Fruit fly (Drosophila melanogaster) whole organism, embryonic: ENCODE measurements around the gene SCOT.

ENCODE experiments used
- CG10209 ChIP-seq: fragments of 200-800 bp; sonication (Bioruptor generic); optimal IDR thresholded peaks from 3 replicates; lab custom pipeline; 2017; ENCODE audit warnings: missing biosample characterization, mild to moderate bottlenecking, missing genetic modification characterization, missing genetic modification reagents
- CG12769 ChIP-seq: fragments of 200-800 bp; sonication (Bioruptor generic); optimal IDR thresholded peaks from 2 replicates; lab custom pipeline; 2019; ENCODE audit warnings: missing biosample characterization, mild to moderate bottlenecking, missing genetic modification characterization, moderate library complexity
- CG13775 ChIP-seq: fragments of 200-800 bp; sonication (Bioruptor generic); optimal IDR thresholded peaks from 3 replicates; lab custom pipeline; 2017; ENCODE audit warnings: missing biosample characterization, mild to moderate bottlenecking, missing genetic modification characterization
- CG14667 ChIP-seq: fragments of 200-800 bp; sonication (Bioruptor generic); IDR thresholded peaks from 2 replicates; pipeline ENCODE4 v1.3.6; 2022; ENCODE audit warnings: missing biosample characterization, missing genetic modification characterization
- CG14710 ChIP-seq: fragments of 200-800 bp; sonication (Bioruptor generic); optimal IDR thresholded peaks from 3 replicates; lab custom pipeline; 2019; ENCODE audit warnings: missing biosample characterization, mild to moderate bottlenecking, missing genetic modification characterization, moderate library complexity
- CG1603 ChIP-seq: fragments of 200-800 bp; sonication (Bioruptor generic); optimal IDR thresholded peaks from 2 replicates; lab custom pipeline; 2019; ENCODE audit warnings: missing biosample characterization, mild to moderate bottlenecking, missing genetic modification characterization, moderate library complexity
- CG18476 ChIP-seq: fragments of 200-800 bp; sonication (Bioruptor generic); optimal IDR thresholded peaks from 2 replicates; lab custom pipeline; 2016; ENCODE audit warnings: missing biosample characterization, mild to moderate bottlenecking, missing genetic modification characterization
- CG18764 ChIP-seq: fragments of 200-800 bp; sonication (Bioruptor generic); optimal IDR thresholded peaks from 3 replicates; lab custom pipeline; 2016; ENCODE audit warnings: missing biosample characterization, missing genetic modification characterization
- CG32532 ChIP-seq: fragments of 200-800 bp; sonication (Bioruptor generic); IDR thresholded peaks from 2 replicates; pipeline ENCODE4 v1.3.6; 2022; ENCODE audit warnings: missing biosample characterization, missing genetic modification characterization
- CG4404 ChIP-seq: fragments of 200-800 bp; sonication (Bioruptor generic); IDR thresholded peaks from 2 replicates; pipeline ENCODE4 v1.3.6; 2022; ENCODE audit warnings: missing biosample characterization, missing genetic modification characterization
- CG4707 ChIP-seq: fragments of 200-800 bp; sonication (Bioruptor generic); optimal IDR thresholded peaks from 2 replicates; lab custom pipeline; 2018; ENCODE audit warnings: missing biosample characterization, mild to moderate bottlenecking, missing genetic modification characterization, moderate library complexity
- CG5180 ChIP-seq: fragments of 200-800 bp; sonication (Bioruptor generic); optimal IDR thresholded peaks from 3 replicates; lab custom pipeline; 2017; ENCODE audit warnings: missing biosample characterization, missing genetic modification characterization, mild to moderate bottlenecking, moderate library complexity, missing genetic modification reagents
- CG8359 ChIP-seq: fragments of 200-800 bp; sonication (Bioruptor generic); optimal IDR thresholded peaks from 2 replicates; lab custom pipeline; 2017; ENCODE audit warnings: missing biosample characterization, mild to moderate bottlenecking, missing genetic modification characterization, borderline replicate concordance
- CG8944 ChIP-seq: fragments of 200-800 bp; sonication (Bioruptor generic); optimal IDR thresholded peaks from 3 replicates; lab custom pipeline; 2016; ENCODE audit warnings: missing biosample characterization, missing genetic modification characterization
- CrebB ChIP-seq: fragments of 200-800 bp; sonication (Bioruptor generic); optimal IDR thresholded peaks from 3 replicates; lab custom pipeline; 2018; ENCODE audit warnings: missing biosample characterization, mild to moderate bottlenecking, missing genetic modification characterization
- Dbx ChIP-seq: fragments of 200-800 bp; sonication (Bioruptor generic); IDR thresholded peaks from 3 replicates; pipeline ENCODE4 v1.3.6; 2022; ENCODE audit warnings: missing biosample characterization, missing genetic modification characterization
- Elba2 ChIP-seq: fragments of 200-800 bp; sonication (Bioruptor generic); optimal IDR thresholded peaks from 3 replicates; lab custom pipeline; 2016; ENCODE audit warnings: missing biosample characterization, missing genetic modification characterization
- Ets97D ChIP-seq: fragments of 200-800 bp; sonication (Bioruptor generic); optimal IDR thresholded peaks from 3 replicates; lab custom pipeline; 2016; ENCODE audit warnings: missing biosample characterization, missing genetic modification characterization
- Fer1 ChIP-seq: fragments of 200-800 bp; sonication (Bioruptor generic); optimal IDR thresholded peaks from 2 replicates; lab custom pipeline; 2017; ENCODE audit warnings: missing biosample characterization, mild to moderate bottlenecking, missing genetic modification characterization
- HLHmδ ChIP-seq: fragments of 200-800 bp; sonication (Bioruptor generic); optimal IDR thresholded peaks from 2 replicates; lab custom pipeline; 2018; ENCODE audit warnings: missing biosample characterization, mild to moderate bottlenecking, missing genetic modification characterization, moderate library complexity
- HmgZ ChIP-seq: fragments of 200-800 bp; sonication (Bioruptor generic); optimal IDR thresholded peaks from 2 replicates; lab custom pipeline; 2018; ENCODE audit warnings: missing biosample characterization, mild to moderate bottlenecking, missing genetic modification characterization
- Hr78 ChIP-seq, 2 experiments: fragments of 200-800 bp in 1 of 2; fragments of >200 bp in 1 of 2; sonication (Bioruptor generic) in 1 of 2; optimal IDR thresholded peaks; 2 replicates each; lab custom pipeline; 2017 to 2019; ENCODE audit warnings: missing biosample characterization in 2 of 2, missing genetic modification characterization in 2 of 2, mild to moderate bottlenecking in 1 of 2, moderate library complexity in 1 of 2
- Mes4 ChIP-seq: fragments of 200-800 bp; sonication (Bioruptor generic); optimal IDR thresholded peaks from 2 replicates; lab custom pipeline; 2016; ENCODE audit warnings: missing biosample characterization, missing genetic modification characterization
- NC2β ChIP-seq: fragments of 200-800 bp; sonication (Bioruptor generic); optimal IDR thresholded peaks from 2 replicates; lab custom pipeline; 2016; ENCODE audit warnings: missing biosample characterization, missing genetic modification characterization
- PHDP ChIP-seq: fragments of 200-800 bp; sonication (Bioruptor generic); optimal IDR thresholded peaks from 3 replicates; lab custom pipeline; 2018; ENCODE audit warnings: missing biosample characterization, mild to moderate bottlenecking, missing genetic modification characterization, moderate library complexity
- Ptx1 ChIP-seq: fragments of 200-800 bp; sonication (Bioruptor generic); IDR thresholded peaks from 2 replicates; pipeline ENCODE4 v1.3.6; 2022; ENCODE audit warnings: missing biosample characterization, missing genetic modification characterization
- Xrp1 ChIP-seq: fragments of 200-800 bp; sonication (Bioruptor generic); IDR thresholded peaks from 2 replicates; pipeline ENCODE4 v1.3.6; 2022; ENCODE audit warnings: missing biosample characterization, missing genetic modification characterization
- abd-A ChIP-seq: fragments of 200-800 bp; sonication (Bioruptor generic); optimal IDR thresholded peaks from 3 replicates; lab custom pipeline; 2019; ENCODE audit warnings: missing biosample characterization, mild to moderate bottlenecking, missing genetic modification characterization, moderate library complexity
- ap ChIP-seq: fragments of 200-800 bp; sonication (Bioruptor generic); IDR thresholded peaks from 2 replicates; pipeline ENCODE4 v1.3.6; 2022; ENCODE audit warnings: missing biosample characterization, missing genetic modification characterization
- ara ChIP-seq: fragments of 200-800 bp; sonication (Bioruptor generic); IDR thresholded peaks from 2 replicates; pipeline ENCODE4 v1.3.6; 2022; ENCODE audit warnings: missing biosample characterization, missing genetic modification characterization
- bigmax ChIP-seq: fragments of 200-800 bp; sonication (Bioruptor generic); optimal IDR thresholded peaks from 2 replicates; lab custom pipeline; 2018; ENCODE audit warnings: missing biosample characterization, mild to moderate bottlenecking, missing genetic modification characterization
- bowl ChIP-seq: fragments of 200-800 bp; sonication (Bioruptor generic); IDR thresholded peaks from 2 replicates; pipeline ENCODE4 v1.3.6; 2022; ENCODE audit warnings: missing biosample characterization, missing genetic modification characterization
- crol ChIP-seq: fragments of 200-800 bp; sonication (Bioruptor generic); IDR thresholded peaks from 2 replicates; pipeline ENCODE4 v1.3.6; 2022; ENCODE audit warnings: missing biosample characterization, missing genetic modification characterization
- dati ChIP-seq: fragments of 200-800 bp; sonication (Bioruptor generic); IDR thresholded peaks from 2 replicates; pipeline ENCODE4 v1.3.6; 2022; ENCODE audit warnings: missing biosample characterization, missing genetic modification characterization
- en ChIP-seq: fragments of 200-800 bp; sonication (Bioruptor generic); optimal IDR thresholded peaks from 2 replicates; lab custom pipeline; 2016; ENCODE audit warnings: missing biosample characterization, missing genetic modification characterization
- fd96Cb ChIP-seq: fragments of 200-800 bp; sonication (Bioruptor generic); optimal IDR thresholded peaks from 2 replicates; lab custom pipeline; 2018; ENCODE audit warnings: missing biosample characterization, mild to moderate bottlenecking, missing genetic modification characterization, moderate library complexity
- gcm2 ChIP-seq: fragments of 200-800 bp; sonication (Bioruptor generic); optimal IDR thresholded peaks from 2 replicates; lab custom pipeline; 2016; ENCODE audit warnings: missing biosample characterization, missing genetic modification characterization
- her ChIP-seq: fragments of 200-800 bp; sonication (Bioruptor generic); optimal IDR thresholded peaks from 2 replicates; lab custom pipeline; 2016; ENCODE audit warnings: missing biosample characterization, missing genetic modification characterization
- hth ChIP-seq: fragments of >200 bp; optimal IDR thresholded peaks from 2 replicates; lab custom pipeline; 2017; ENCODE audit warnings: inconsistent platforms
- inv ChIP-seq: fragments of 200-800 bp; sonication (Bioruptor generic); IDR thresholded peaks from 2 replicates; pipeline ENCODE4 v1.3.6; 2022; ENCODE audit warnings: missing biosample characterization, missing genetic modification characterization; ENCODE audit not compliant: partially characterized antibody
- lab ChIP-seq: fragments of 200-800 bp; sonication (Bioruptor generic); optimal IDR thresholded peaks from 3 replicates; lab custom pipeline; 2017; ENCODE audit warnings: missing biosample characterization, missing genetic modification characterization, mild to moderate bottlenecking, moderate library complexity, missing genetic modification reagents
- lmd ChIP-seq: fragments of 200-800 bp; sonication (Bioruptor generic); IDR thresholded peaks from 2 replicates; pipeline ENCODE4 v1.3.6; 2022; ENCODE audit warnings: missing biosample characterization, missing genetic modification characterization
- luna ChIP-seq: fragments of 200-800 bp; sonication (Bioruptor generic); optimal IDR thresholded peaks from 2 replicates; lab custom pipeline; 2016; ENCODE audit warnings: missing biosample characterization, missing genetic modification characterization
- p53 ChIP-seq: fragments of 200-800 bp; sonication (Bioruptor generic); optimal IDR thresholded peaks from 2 replicates; lab custom pipeline; 2016; ENCODE audit warnings: missing biosample characterization, missing genetic modification characterization
- rib ChIP-seq: fragments of 200-800 bp; sonication (Bioruptor generic); IDR thresholded peaks from 2 replicates; pipeline ENCODE4 v1.3.6; 2022; ENCODE audit warnings: missing biosample characterization, missing genetic modification characterization
- sob ChIP-seq: fragments of 200-800 bp; sonication (Bioruptor generic); IDR thresholded peaks from 2 replicates; pipeline ENCODE4 v1.3.6; 2022; ENCODE audit warnings: missing biosample characterization, missing genetic modification characterization
- tin ChIP-seq: fragments of 200-800 bp; sonication (Bioruptor generic); optimal IDR thresholded peaks from 3 replicates; lab custom pipeline; 2016; ENCODE audit warnings: missing biosample characterization, missing genetic modification characterization
- trem ChIP-seq: fragments of 200-800 bp; optimal IDR thresholded peaks from 3 replicates; lab custom pipeline; 2019; ENCODE audit warnings: missing biosample characterization, mild to moderate bottlenecking, missing genetic modification characterization, moderate library complexity
- tx ChIP-seq: fragments of 200-800 bp; sonication (Bioruptor generic); optimal IDR thresholded peaks from 2 replicates; lab custom pipeline; 2016; ENCODE audit warnings: missing biosample characterization, missing genetic modification characterization
- usp ChIP-seq: fragments of >200 bp; optimal IDR thresholded peaks from 2 replicates; lab custom pipeline; 2017; ENCODE audit warnings: missing biosample characterization, missing genetic modification characterization
- wek ChIP-seq: fragments of 200-800 bp; sonication (Bioruptor generic); optimal IDR thresholded peaks from 3 replicates; lab custom pipeline; 2018; ENCODE audit warnings: missing biosample characterization, mild to moderate bottlenecking, missing genetic modification characterization, moderate library complexity
- zfh2 ChIP-seq: fragments of 200-800 bp; sonication (Bioruptor generic); optimal IDR thresholded peaks from 2 replicates; lab custom pipeline; 2016; ENCODE audit warnings: missing biosample characterization, missing genetic modification characterization

Gene SCOT

dm6 chr3L:1914668-1915067, 48.3 kb upstream of the SCOT start (continued):
- TF ChIP-seq inv (GFP tag; lab: Robert Waterston, UW): no peak
- TF ChIP-seq her (GFP tag; lab: Kevin White, UChicago): no peak
- no peak for TF ChIP-seq en (GFP tag; lab: Kevin White, UChicago)
- no peak for TF ChIP-seq CG1603 (tag; lab: Kevin White, UChicago)
- no peak for TF ChIP-seq usp
- no peak for TF ChIP-seq CG4707
- TF ChIP-seq bowl (GFP tag; lab: Robert Waterston, UW): no peak
- no peak for TF ChIP-seq lmd (GFP tag; lab: Robert Waterston, UW)
- TF ChIP-seq Xrp1 (GFP tag; lab: Robert Waterston, UW): 0 out of 2 replicates have a peak, but pooled peaks have one; percentile 47
- TF ChIP-seq CG8359 (GFP tag; lab: Kevin White, UChicago): no peak
- TF ChIP-seq CG8944 (GFP tag; lab: Kevin White, UChicago): no peak
- no peak for TF ChIP-seq hth (lab: Kevin White, UChicago)
- no peak for TF ChIP-seq bigmax (GFP tag; lab: Kevin White, UChicago)
- TF ChIP-seq Dbx: peak; percentile 44; the same call in 2 of the 3 replicates
- TF ChIP-seq dati (GFP tag; lab: Robert Waterston, UW): no peak
- TF ChIP-seq fd96Cb (tag; lab: Kevin White, UChicago): no peak
- TF ChIP-seq Ptx1 (GFP tag; lab: Robert Waterston, UW): peak; percentile 43; the same call in 1 of the 2 replicates
- no peak for TF ChIP-seq CG5180 (GFP tag; lab: Kevin White, UChicago)
- TF ChIP-seq p53 (GFP tag; lab: Kevin White, UChicago): no peak
- no peak for TF ChIP-seq tx
- TF ChIP-seq Hr78 (GFP tag; optimal IDR thresholded peaks at IDR 0.05; lab: Kevin White, UChicago): no peak
- no peak for TF ChIP-seq PHDP (tag; lab: Kevin White, UChicago)
- TF ChIP-seq zfh2 (GFP tag; lab: Kevin White, UChicago): no peak
- no peak for TF ChIP-seq NC2β (GFP tag; lab: Kevin White, UChicago)
- TF ChIP-seq wek (GFP tag; lab: Kevin White, UChicago): no peak
- TF ChIP-seq gcm2: no peak
- no peak for TF ChIP-seq Mes4 (GFP tag; lab: Kevin White, UChicago)
- no peak for TF ChIP-seq lab
- no peak for TF ChIP-seq CrebB (tag; lab: Kevin White, UChicago)
- no peak for TF ChIP-seq CG12769 (tag; lab: Kevin White, UChicago)
- TF ChIP-seq crol (GFP tag; lab: Robert Waterston, UW): no peak
- TF ChIP-seq tin: no peak
- TF ChIP-seq CG10209 (GFP tag; lab: Kevin White, UChicago): no peak
- no peak for TF ChIP-seq CG13775
- no peak for TF ChIP-seq HmgZ (tag; lab: Kevin White, UChicago)
- TF ChIP-seq luna (GFP tag; lab: Kevin White, UChicago): no peak
- TF ChIP-seq CG32532 (GFP tag; lab: Robert Waterston, UW): no peak
- no peak for TF ChIP-seq Fer1 (GFP tag; lab: Kevin White, UChicago)
- no peak for TF ChIP-seq Ets97D
- TF ChIP-seq Elba2 (GFP tag; lab: Kevin White, UChicago): no peak
- TF ChIP-seq CG18476: no peak
- TF ChIP-seq abd-A (tag; lab: Kevin White, UChicago): no peak
- no peak for TF ChIP-seq CG18764
- TF ChIP-seq trem (tag; lab: Kevin White, UChicago): no peak
- peak; percentile 65 for TF ChIP-seq CG4404
- no peak for TF ChIP-seq ap (GFP tag; lab: Robert Waterston, UW)
- TF ChIP-seq HLHmδ: no peak
- no peak for TF ChIP-seq CG14667 (GFP tag; lab: Robert Waterston, UW)
- TF ChIP-seq rib: no peak
- TF ChIP-seq ara (GFP tag; lab: Robert Waterston, UW): no peak
- no peak for TF ChIP-seq sob (GFP tag; lab: Robert Waterston, UW)
- no peak for TF ChIP-seq CG14710
